Worm (Caenorhabditis elegans) whole organism, L1 larva: ENCODE measurements around the gene Y105C5B.17.

ENCODE experiments used
- ama-1 ChIP-seq: fragments of 150-350 bp; optimal IDR thresholded peaks from 2 replicates; lab custom pipeline; 2014
- hlh-4 ChIP-seq: sonication (generic microtip); optimal IDR thresholded peaks from 2 replicates; lab custom pipeline; 2016; ENCODE audit warnings: mild to moderate bottlenecking, missing genetic modification characterization, missing compliant biosample characterization
- lsy-2 ChIP-seq, 2 experiments: fragments of 150-350 bp; optimal IDR thresholded peaks; 2 replicates each; lab custom pipeline; 2014; ENCODE audit warnings: missing biosample characterization in 2 of 2, missing genetic modification characterization in 2 of 2
- mdl-1 ChIP-seq, 2 experiments: fragments of 150-350 bp; optimal IDR thresholded peaks; 2 replicates each; lab custom pipeline; 2014 to 2017; ENCODE audit warnings: missing biosample characterization in 2 of 2, missing genetic modification characterization in 2 of 2, inconsistent platforms in 1 of 2
- nhr-19 ChIP-seq: fragments of 200-800 bp; sonication (Bioruptor generic); conservative IDR thresholded peaks from 2 replicates; pipeline ENCODE4 v1.3.6; 2022; ENCODE audit warnings: missing genetic modification characterization, missing compliant biosample characterization
- nhr-237 ChIP-seq: fragments of 150-350 bp; optimal IDR thresholded peaks from 2 replicates; lab custom pipeline; 2014; ENCODE audit warnings: missing biosample characterization, missing genetic modification characterization
- nhr-77 ChIP-seq: fragments of 150-350 bp; optimal IDR thresholded peaks from 2 replicates; lab custom pipeline; 2014; ENCODE audit warnings: missing biosample characterization, missing genetic modification characterization
- pag-3 ChIP-seq: sonication (generic microtip); optimal IDR thresholded peaks from 2 replicates; lab custom pipeline; 2017; ENCODE audit warnings: missing genetic modification characterization, mild to moderate bottlenecking, missing compliant biosample characterization, antibody characterized with exemption, borderline replicate concordance; ENCODE audit not compliant: insufficient read depth
- skn-1 ChIP-seq: fragments of 150-350 bp; optimal IDR thresholded peaks from 2 replicates; lab custom pipeline; 2014; ENCODE audit warnings: missing biosample characterization, missing genetic modification characterization
- snpc-4 ChIP-seq: fragments of 150-350 bp; optimal IDR thresholded peaks from 2 replicates; lab custom pipeline; 2014; ENCODE audit warnings: missing biosample characterization, missing genetic modification characterization
- sup-37 ChIP-seq: fragments of 200-800 bp; sonication (Bioruptor generic); optimal IDR thresholded peaks from 2 replicates; lab custom pipeline; 2018; ENCODE audit warnings: mild to moderate bottlenecking, missing genetic modification characterization, missing compliant biosample characterization
- unc-62 ChIP-seq: fragments of 150-350 bp; optimal IDR thresholded peaks from 2 replicates; lab custom pipeline; 2014; ENCODE audit warnings: missing biosample characterization, missing genetic modification reagents, missing genetic modification characterization
- zip-4 ChIP-seq: fragments of 200-800 bp; sonication (Bioruptor generic); optimal IDR thresholded peaks from 2 replicates; lab custom pipeline; 2018; ENCODE audit warnings: mild to moderate bottlenecking, missing genetic modification characterization, moderate library complexity, missing compliant biosample characterization
- ztf-11 ChIP-seq, 2 experiments: sonication (generic microtip); optimal IDR thresholded peaks; 2 replicates each; lab custom pipeline; 2016 to 2017; ENCODE audit warnings: missing genetic modification characterization in 2 of 2, missing biosample characterization in 1 of 2, missing compliant biosample characterization in 1 of 2

DNA sequence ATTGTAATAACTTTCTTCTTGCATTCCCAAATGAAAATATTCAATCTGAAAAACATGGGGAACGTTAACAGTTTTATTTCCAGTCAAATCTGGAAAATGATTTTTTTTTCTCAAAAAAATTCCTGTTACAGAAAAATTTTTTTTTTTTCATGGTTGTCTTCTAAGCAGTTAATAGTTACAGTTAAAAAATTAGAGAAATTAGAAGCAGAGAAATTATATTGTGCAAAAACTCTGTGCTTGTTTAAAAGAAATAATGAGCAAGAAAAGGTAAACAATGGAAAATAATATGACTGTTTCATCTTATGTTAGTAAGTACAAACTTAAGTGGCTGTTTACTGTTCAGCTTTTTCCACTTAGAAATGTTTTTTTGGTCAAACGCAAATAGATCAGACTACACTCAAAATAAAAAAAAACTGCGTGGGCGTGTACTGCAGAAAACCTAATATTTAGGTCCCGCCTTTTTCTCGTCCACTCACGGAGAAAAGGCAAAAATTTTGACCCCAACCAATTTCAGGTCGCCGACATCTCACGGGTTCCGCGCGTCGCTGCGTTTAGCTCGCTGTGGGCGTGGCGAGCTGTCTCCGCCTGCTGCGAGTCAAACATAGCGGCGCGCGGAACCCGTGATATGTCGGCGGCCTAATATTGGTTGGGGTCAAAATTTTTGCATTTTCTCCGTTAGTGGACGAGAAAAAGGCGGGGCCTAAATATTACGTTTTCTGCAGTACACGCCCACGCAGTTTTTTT, 11.9 kb upstream of the Y105C5B.17 start, which contains the start of gene ifas-3:
- TF ChIP-seq mdl-1 (tag; optimal IDR thresholded peaks at IDR 0.05; lab: Kevin White, UChicago): no peak
- TF ChIP-seq hlh-4 (tag; lab: Kevin White, UChicago): no peak
- no peak for TF ChIP-seq pag-3
- TF ChIP-seq nhr-77 (tag; lab: Kevin White, UChicago): no peak
- no peak for TF ChIP-seq ztf-11 (tag; optimal IDR thresholded peaks at IDR 0.05; lab: Kevin White, UChicago)
- TF ChIP-seq nhr-237: no peak
- TF ChIP-seq skn-1 (tag; lab: Kevin White, UChicago): no peak
- TF ChIP-seq nhr-19 (GFP tag; lab: Robert Waterston, UW): no peak
- TF ChIP-seq sup-37 (GFP tag; lab: Kevin White, UChicago): no peak
- no peak for TF ChIP-seq snpc-4
- TF ChIP-seq unc-62 (GFP tag; lab: Kevin White, UChicago): no peak
- no peak for TF ChIP-seq ama-1 (lab: Kevin White, UChicago)
- no peak for TF ChIP-seq lsy-2 (tag; optimal IDR thresholded peaks at IDR 0.05; lab: Kevin White, UChicago)
- TF ChIP-seq zip-4 (GFP tag; lab: Kevin White, UChicago): no peak
